Worm (Caenorhabditis elegans) whole organism, L4/young adult: ENCODE data around the gene C01B10.6.
A peak's percentile ranks its signal among the peaks of the same experiment; 100 is the strongest.

Source experiments
- W03F9.2 ChIP-seq: fragments of 150-350 bp; optimal IDR thresholded peaks from 2 replicates; lab custom pipeline; 2014; ENCODE audit warnings: missing biosample characterization, missing genetic modification characterization
- dao-5 ChIP-seq: sonication (generic microtip); optimal IDR thresholded peaks from 2 replicates; lab custom pipeline; 2016; ENCODE audit warnings: missing genotype, missing genetic modification characterization, moderate library complexity, missing compliant biosample characterization
- him-1 ChIP-seq: sonication (generic microtip); optimal IDR thresholded peaks from 2 replicates; lab custom pipeline; 2016; ENCODE audit warnings: missing genotype, missing genetic modification reagents, missing genetic modification characterization, missing compliant biosample characterization

Gene C01B10.6

DNA sequence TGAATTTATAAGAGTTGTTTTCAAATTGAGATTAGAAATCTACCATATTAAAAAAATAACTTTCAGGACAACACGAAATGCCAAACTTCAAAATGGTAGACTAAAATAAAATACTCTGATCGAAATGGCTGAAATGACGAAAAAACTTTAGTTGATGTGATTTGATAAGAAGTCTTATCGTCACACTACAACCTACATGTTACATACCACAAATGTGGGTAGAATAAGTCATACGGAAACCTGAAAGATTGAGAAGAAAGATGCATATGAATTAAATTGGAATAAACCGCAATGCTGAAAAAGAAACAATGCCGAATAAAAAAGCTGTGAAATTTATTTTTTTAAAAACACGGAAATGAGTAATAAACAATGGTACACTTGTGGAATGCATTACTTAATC is 32.9 kb upstream of the C01B10.6 start:
- TF ChIP-seq W03F9.2 (tag; lab: Kevin White, UChicago) (no peak), dao-5 (no peak), him-1 (no peak)

DNA sequence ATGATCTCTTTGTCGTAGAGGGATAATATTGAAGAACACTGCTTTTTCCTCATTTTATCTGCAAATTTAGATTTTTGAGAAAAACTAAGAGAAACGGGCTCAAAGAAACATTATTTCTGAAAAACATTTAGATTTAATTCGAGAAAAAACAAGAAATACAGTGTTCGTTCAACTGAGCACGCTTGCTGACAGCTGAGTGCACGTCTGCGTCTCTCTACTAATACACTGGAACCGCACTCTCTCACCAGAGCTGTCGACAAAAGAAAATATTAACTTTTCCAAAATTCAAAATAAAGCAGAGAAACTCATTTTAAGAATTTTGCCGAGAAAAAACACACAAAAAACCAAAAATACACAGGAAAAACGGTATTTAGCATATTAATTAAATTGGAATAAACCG is 26.7 kb upstream of the C01B10.6 start, which contains the start of gene drh-1:
drh-1 (minus strand) TSS at position 58 of the 400 bp plus-strand sequence.
- TF ChIP-seq W03F9.2 (tag; lab: Kevin White, UChicago) (peak; percentile 16), dao-5 (no peak)

DNA sequence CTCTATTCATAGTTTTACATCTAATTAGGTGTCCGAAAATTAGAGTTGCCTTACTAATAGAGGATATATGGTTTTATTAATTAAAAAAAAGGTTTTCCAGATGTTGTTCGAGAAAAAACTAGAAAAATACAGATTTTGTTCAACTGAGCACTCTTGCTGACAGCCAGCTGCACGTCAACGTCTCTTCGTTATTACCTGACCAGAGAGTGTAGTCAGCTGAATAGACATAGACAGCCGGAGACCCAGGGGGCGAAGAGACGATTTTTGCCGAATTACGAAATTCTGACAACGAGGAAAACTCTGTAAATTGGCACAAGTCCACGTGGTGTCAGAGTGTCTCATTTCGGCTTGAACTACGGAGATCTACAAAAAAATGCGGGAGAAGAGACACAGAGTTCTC is 21.4 kb upstream of the C01B10.6 start:
- TF ChIP-seq dao-5: no peak
- peak; percentile 37 for TF ChIP-seq W03F9.2 (tag; lab: Kevin White, UChicago)

DNA sequence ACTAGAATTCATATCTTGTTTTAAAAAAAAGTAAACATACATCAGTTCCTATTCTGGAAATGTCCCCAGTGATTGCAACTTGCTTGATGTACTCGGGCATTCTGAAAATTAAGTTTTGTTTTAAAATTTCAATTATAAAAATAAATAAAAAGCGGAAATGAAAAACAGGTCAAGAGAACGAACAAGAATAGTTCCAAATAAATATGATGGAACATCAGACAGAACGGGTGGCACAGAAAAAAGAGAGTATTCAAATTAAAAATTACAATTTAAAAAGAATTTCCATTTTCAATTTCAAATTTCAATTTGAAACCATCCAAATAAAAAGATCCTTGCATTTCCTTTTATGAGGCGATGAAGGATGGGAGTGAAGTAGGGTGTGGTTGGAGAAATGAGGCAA is 18.7 kb upstream of the C01B10.6 start, which contains the start of gene C01B10.3:
C01B10.3 (minus strand) TSS at position 101 of the 400 bp plus-strand sequence.
- TF ChIP-seq W03F9.2 (tag; lab: Kevin White, UChicago): no peak
- no peak for TF ChIP-seq dao-5
- TF ChIP-seq him-1: no peak

DNA sequence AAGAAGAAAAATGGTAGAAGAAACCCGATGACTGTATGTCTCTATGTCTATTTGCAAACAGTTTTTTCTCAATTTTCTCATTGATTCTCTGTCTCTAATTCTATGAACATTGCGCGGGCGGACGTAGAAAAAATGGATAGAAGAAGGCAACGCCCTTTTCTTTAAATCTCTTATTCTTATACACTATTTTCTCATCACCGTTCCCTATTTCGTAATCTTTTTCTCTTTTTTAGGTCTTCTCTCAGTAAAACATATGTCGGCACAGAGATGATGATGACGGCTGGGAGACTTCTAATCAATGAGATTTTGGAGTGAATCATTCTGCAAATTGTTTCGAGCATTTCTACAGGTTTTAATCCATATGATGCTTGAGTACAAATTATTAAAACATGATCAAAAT is 17.8 kb upstream of the C01B10.6 start:
- TF ChIP-seq dao-5: no peak
- no peak for TF ChIP-seq him-1
- no peak for TF ChIP-seq W03F9.2 (tag; lab: Kevin White, UChicago)

DNA sequence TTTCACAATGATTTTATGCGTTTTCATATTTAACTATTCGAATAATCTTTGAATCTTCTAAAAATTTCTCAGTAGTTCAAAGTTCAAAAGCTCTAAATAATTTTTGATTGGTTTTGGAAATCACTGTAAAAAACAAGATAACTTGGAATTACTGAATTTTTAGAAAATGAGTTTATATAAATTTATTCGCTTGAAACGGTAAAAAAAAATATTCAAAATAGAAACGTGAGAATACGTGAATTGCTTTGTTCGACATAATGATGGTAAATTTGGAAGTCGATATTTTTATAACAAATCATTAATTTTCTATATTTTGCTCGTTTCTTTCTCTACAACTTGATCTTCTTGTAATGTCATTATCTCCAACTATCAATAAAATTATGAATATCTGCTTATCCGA is 16.6 kb upstream of the C01B10.6 start, which contains the start of gene C01B10.44:
C01B10.44 (plus strand) TSS at position 301 of the 400 bp plus-strand sequence.
- no peak for TF ChIP-seq him-1
- no peak for TF ChIP-seq dao-5
- TF ChIP-seq W03F9.2 (tag; lab: Kevin White, UChicago): no peak

DNA sequence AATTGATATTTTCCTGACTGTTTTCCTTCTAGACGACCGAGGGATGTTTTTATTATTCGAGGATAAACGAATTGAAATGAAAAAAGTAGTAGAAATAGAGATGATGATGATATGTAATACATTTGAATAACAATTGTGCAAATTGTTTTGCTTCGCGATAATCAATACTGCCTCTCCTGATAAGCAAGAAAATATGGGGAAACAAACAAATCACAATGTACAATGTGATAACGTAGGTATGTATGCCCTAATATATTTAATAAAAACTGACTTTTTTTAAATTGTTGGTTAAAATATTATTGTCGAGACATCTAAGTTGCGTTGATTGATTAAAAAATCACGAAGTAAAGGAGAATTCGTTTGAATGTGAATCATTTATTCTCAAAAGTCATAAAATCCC is 12.2 kb upstream of the C01B10.6 start, which contains the start of gene cest-5.2:
cest-5.2 (minus strand) TSS at position 128 of the 400 bp plus-strand sequence.
- no peak for TF ChIP-seq him-1
- no peak for TF ChIP-seq dao-5
- TF ChIP-seq W03F9.2 (tag; lab: Kevin White, UChicago): no peak

DNA sequence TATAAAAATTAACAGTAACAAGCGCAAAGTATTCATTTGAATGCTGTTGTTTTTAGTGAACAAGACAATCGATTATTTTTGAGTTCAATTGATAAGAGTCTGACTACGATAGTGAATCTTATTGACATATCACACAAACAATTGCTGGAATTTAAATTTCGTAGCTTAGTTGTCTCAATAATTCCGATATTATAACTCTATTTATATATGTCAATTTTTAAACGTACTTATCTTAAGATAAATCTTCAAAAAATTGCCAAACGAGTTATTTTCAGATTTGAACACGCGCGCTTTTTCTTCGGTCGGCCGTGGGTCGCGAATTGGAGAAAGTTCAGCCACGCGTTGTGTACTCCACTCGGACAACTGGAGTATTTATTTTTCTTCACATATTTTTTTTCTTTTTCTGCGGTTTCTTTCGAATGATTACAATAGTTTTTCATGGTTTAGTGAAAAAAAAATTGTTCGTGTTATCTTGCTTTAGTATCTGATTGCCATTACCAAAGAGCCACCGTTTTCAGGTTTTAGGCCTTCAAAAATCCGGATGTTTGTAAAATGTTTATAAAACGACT is 8.2 kb upstream of the C01B10.6 start, which contains the start of the genes cest-5.1 and C01B10.9:
cest-5.1 (minus strand) TSS at position 51 of the 569 bp plus-strand sequence.
C01B10.9 (plus strand) TSS at position 519 of the 569 bp plus-strand sequence.
- TF ChIP-seq him-1: no peak
- TF ChIP-seq W03F9.2 (tag; lab: Kevin White, UChicago): peak; percentile 73
- no peak for TF ChIP-seq dao-5

DNA sequence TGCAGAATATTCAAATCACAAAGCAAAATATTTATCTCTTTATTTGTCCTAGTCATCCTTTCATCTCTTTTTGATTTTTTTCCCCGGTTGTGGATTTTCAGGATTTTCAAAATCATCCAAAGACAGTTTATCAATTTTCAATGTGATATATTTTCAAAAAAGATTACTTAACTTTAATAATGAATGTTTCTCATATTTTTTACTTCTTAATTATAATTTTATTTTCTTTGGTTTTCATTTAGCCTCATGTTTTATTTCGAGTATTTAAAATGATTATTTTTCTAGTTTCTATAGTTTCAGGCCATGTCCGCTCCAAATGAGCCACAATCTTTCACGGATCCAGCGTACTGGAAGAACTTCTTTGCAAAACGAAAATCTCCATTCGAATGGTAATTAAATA is 5.2 kb upstream of the C01B10.6 start, which contains the start of gene metl-13:
metl-13 (plus strand) TSS at position 301 of the 400 bp plus-strand sequence.
- TF ChIP-seq dao-5: no peak
- no peak for TF ChIP-seq him-1
- no peak for TF ChIP-seq W03F9.2 (tag; lab: Kevin White, UChicago)

DNA sequence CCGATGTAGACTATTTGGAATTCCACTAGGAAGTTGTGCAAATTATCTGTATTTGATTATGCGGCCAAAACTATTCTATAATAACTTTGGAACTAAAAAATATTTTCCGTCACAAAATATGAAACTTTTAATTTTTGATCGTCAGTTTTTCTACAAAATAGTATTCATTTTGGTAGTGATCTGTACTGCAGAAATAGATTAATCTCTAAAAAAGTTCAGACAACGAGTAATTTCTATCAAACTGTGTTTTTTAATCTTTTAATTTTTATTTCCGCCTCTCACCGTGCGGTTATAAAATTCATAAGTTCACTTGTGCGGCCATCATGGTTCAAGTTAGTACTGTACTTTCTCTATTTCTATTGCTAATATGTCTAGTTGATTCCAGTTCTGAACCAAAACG is 1.7 kb upstream of the C01B10.6 start, which contains the start of gene C01B10.7:
C01B10.7 (plus strand) TSS at position 301 of the 400 bp plus-strand sequence.
- TF ChIP-seq him-1 (no peak), dao-5 (no peak)

DNA sequence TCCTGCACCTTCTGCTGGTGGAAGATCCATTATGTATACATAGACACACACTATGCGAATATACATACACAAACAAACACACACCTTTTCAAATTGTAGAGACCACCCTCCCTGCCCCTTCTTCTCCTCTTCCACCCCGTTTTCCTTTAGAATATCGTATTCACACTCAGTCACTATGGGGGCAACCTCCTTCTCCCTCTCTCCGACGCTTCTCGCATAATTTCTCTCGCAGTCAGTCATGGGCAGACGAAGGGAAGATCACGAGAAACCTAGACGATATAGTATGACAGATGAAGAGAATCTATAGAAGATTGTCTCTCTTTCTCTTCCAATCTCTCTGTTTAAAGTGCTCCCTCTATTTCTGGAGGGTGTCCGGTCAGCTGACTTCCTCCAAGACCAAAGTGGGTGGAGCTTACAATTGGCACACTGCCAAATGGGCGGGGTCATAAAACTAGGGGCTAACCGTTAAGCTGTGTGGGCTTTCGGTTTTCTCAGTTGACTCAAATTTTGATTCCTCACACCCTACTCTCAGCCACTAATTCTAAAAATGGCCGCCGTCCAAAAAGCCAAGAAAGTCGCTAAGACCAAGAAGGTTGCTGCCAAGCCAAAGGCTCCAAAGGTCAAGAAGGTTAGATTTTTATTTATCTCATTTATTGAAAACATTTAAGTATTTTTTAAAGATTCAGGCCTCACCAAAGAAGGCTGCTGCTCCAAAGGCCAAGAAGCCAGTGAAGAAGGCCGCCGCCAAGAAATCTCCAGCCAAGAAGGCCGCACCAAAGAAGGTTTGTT is 6.1 kb downstream of the C01B10.6 start, which contains the start of gene hil-7:
hil-7 (plus strand) TSS at position 446 of the 789 bp plus-strand sequence.
- TF ChIP-seq him-1: no peak
- TF ChIP-seq dao-5: no peak
- no peak for TF ChIP-seq W03F9.2 (tag; lab: Kevin White, UChicago)

DNA sequence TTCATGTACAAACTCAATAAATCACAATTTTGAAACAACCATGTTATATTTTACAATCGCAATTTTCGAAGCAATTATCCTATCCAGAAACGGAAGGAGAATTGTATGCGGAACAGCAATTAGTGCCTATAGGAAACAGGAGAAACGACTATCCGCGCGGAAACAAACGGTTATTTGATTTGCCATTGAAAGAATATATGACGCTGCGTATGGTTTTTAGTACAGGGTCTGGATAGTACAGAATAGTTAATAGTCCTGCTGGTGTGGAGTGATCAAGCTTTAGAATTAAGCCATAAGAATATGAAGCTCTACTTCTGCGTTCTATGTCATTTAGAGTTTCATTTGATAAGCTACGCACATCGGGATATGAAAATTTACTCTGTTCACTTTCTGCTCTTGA is 6.9 kb downstream of the C01B10.6 start:
- TF ChIP-seq him-1 (no peak), dao-5 (no peak), W03F9.2 (tag; lab: Kevin White, UChicago) (no peak)

DNA sequence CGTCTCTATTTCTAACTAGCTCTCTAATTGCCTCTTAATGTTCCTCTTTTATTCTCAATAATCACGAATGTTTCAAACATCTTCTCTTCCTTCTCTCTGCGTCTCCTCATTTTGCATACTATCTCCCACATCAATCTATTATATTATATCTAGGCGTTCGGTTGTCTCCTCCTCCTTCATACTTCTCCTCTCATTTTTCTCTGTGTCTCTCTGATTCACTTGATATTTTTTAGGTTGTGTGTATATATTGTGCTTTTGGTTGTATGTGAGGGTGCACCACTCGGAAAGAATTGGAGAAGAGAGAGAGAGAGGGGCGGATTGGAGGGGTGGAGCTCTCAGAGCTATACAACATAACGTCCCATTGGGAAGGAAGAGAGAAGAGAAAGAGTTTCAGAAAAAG is 8.6 kb downstream of the C01B10.6 start:
- no peak for TF ChIP-seq dao-5
- TF ChIP-seq him-1: no peak
- TF ChIP-seq W03F9.2 (tag; lab: Kevin White, UChicago): no peak

DNA sequence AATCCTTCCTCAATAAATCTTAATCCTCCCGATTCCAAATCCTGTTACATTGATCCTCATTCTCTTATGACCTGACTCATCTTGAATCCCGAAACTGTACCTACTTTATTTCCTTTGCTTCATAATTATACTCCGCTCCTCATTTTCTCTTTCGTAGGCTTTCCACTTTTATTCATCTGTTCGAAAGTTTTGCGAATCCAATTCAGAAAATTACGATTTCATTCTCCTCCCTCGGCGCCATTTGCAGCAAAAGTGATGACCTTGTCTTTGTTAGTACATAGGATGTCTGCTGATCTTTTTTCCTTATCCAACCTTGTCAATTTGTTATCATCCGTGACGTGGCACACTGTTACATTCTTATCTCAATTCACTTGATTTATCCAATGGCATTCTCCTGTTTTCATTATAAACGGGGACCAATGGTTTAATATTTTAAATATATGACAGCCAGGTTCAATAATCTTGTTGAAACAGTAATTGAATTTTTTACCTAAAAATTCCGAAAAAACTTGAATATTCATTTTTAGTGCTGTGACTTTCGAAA is 12.6 kb downstream of the C01B10.6 start:
- TF ChIP-seq dao-5: no peak
- TF ChIP-seq him-1: no peak
- no peak for TF ChIP-seq W03F9.2 (tag; lab: Kevin White, UChicago)
